Worm (Caenorhabditis elegans) whole organism, L2 larva: ENCODE measurements around the gene his-59.

Experiments
- elt-3 ChIP-seq: sonication (generic microtip); optimal IDR thresholded peaks from 2 replicates; lab custom pipeline; 2017; ENCODE audit warnings: missing biosample characterization, missing genetic modification characterization
- sem-4 ChIP-seq: fragments of 150-350 bp; optimal IDR thresholded peaks from 2 replicates; lab custom pipeline; 2014; ENCODE audit warnings: missing biosample characterization, missing genetic modification reagents, missing genetic modification characterization

- TF ChIP-seq elt-3: no peak
- no peak for TF ChIP-seq sem-4 (tag; lab: Kevin White, UChicago)
These were observed 9.7 kb downstream of the his-59 start, which contains the start of gene egas-4 for ce11 chrIV:7497750-7498149.
